Worm (Caenorhabditis elegans): ENCODE measurements around the gene Y38H6C.24.
A peak's percentile ranks its signal among the peaks of the same experiment; 100 is the strongest.

Gene Y38H6C.24

DNA sequence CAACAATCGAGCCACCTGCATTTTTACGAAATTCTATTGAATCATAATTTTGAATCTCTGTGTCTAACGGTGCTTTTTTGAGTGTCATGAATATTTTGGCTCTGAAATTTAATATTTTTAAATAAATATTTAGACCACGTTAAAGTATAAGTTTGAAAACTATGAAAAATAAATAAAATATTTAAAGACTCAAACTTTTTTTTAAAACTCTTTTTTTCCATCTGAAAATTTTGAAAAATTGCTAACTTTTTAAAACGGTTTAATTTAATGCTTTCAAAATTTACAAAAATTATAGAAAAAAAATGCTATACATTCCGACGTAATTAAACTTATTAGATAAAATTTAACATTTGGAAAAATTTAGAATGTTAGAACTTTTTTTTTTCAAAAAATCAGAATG lies 17.9 kb downstream of the Y38H6C.24 start, which contains the start of gene slc-36.3:
TSS of gene slc-36.3 (minus strand) at position 101 of the 400 bp plus-strand sequence.
- no peak for TF ChIP-seq lin-13 (GFP tag; optimal IDR thresholded peaks at IDR 0.05)
- no peak for TF ChIP-seq snpc-4 (tag; optimal IDR thresholded peaks at IDR 0.05)
- no peak for TF ChIP-seq sem-4 (tag; optimal IDR thresholded peaks at IDR 0.05)
- TF ChIP-seq ama-1 (optimal IDR thresholded peaks at IDR 0.05): no peak
- no peak for TF ChIP-seq gmeb-1 (tag; optimal IDR thresholded peaks at IDR 0.05)
- TF ChIP-seq lin-11 (tag; optimal IDR thresholded peaks at IDR 0.05): no peak
- TF ChIP-seq lin-39 (tag; optimal IDR thresholded peaks at IDR 0.05): no peak
- no peak for TF ChIP-seq ceh-16 (tag; optimal IDR thresholded peaks at IDR 0.05)
- no peak for TF ChIP-seq nhr-237 (tag; optimal IDR thresholded peaks at IDR 0.05)
- no peak for TF ChIP-seq nhr-23 (tag; optimal IDR thresholded peaks at IDR 0.05)
- no peak for TF ChIP-seq Y55F3AM.14 (GFP tag; optimal IDR thresholded peaks at IDR 0.05)
- TF ChIP-seq dmd-4 (tag; optimal IDR thresholded peaks at IDR 0.05): no peak
- no peak for TF ChIP-seq F13H6.1 (tag; optimal IDR thresholded peaks at IDR 0.05)
- TF ChIP-seq blmp-1 (tag; optimal IDR thresholded peaks at IDR 0.05; ENCODE audit: insufficient read depth): no peak
- TF ChIP-seq mdl-1 (tag; optimal IDR thresholded peaks at IDR 0.05): no peak
- no peak for TF ChIP-seq nhr-77 (tag; optimal IDR thresholded peaks at IDR 0.05)

DNA sequence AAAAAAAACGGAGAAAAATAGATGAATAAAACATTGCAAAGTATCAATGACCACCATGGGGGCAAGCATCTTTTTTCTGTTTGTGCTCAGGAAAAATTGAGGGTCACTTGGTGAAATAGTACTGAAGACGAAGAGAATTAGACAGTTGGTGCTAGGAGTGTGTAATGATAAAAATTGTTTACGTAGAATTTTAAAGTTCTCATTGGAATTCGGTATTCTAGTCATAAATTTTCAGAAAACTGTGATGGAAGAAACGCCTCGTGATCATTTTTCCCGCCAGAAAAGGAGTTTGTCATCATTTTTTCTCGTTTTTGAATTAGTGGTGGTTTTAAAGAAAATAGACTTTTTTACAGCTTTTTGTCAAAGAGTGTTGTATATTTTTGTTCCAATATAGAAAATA lies 18.4 kb downstream of the Y38H6C.24 start:
- TF ChIP-seq unc-62 (GFP tag; optimal IDR thresholded peaks at IDR 0.05) (no peak), sma-9 (GFP tag; optimal IDR thresholded peaks at IDR 0.05) (no peak), sma-9 (tag; optimal IDR thresholded peaks at IDR 0.05) (no peak), nhr-77 (tag; optimal IDR thresholded peaks at IDR 0.05) (no peak), ceh-16 (tag; optimal IDR thresholded peaks at IDR 0.05) (no peak), dmd-4 (tag; optimal IDR thresholded peaks at IDR 0.05) (no peak), ZK546.5 (tag; optimal IDR thresholded peaks at IDR 0.05) (no peak), nhr-25 (tag; optimal IDR thresholded peaks at IDR 0.05) (no peak), sem-4 (tag; optimal IDR thresholded peaks at IDR 0.05) (no peak), unc-55 (GFP tag; optimal IDR thresholded peaks at IDR 0.05) (no peak), sma-3 (GFP tag; optimal IDR thresholded peaks at IDR 0.05) (no peak), snpc-4 (tag; optimal IDR thresholded peaks at IDR 0.05) (no peak), fos-1 (tag; optimal IDR thresholded peaks at IDR 0.05) (no peak), mdl-1 (tag; optimal IDR thresholded peaks at IDR 0.05) (no peak), gmeb-1 (tag; optimal IDR thresholded peaks at IDR 0.05) (peak; percentile 19), skn-1 (tag; optimal IDR thresholded peaks at IDR 0.05) (peak; percentile 79)

DNA sequence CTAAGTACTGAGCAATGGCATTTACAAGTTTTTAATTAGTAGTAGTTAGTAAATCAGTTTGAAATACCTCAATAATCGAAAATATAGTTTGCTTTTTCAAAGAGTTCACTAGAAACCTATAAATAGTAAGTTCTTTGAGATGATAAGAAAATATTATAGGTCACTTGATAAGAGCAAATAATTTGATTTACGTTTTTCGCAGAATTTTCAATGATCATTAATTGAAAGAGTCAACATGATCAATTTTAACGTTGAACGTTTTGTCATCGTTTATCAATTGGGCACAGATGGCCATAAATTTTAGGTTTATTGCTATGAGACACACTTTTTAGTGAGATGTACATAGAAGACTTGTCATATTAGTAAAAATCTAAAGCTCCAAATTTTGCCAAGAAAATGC lies 19.5 kb downstream of the Y38H6C.24 start:
- TF ChIP-seq blmp-1 (tag; optimal IDR thresholded peaks at IDR 0.05; ENCODE audit: insufficient read depth) (no peak), egl-27 (tag; optimal IDR thresholded peaks at IDR 0.05) (no peak), fos-1 (tag; optimal IDR thresholded peaks at IDR 0.05) (peak; percentile 10)

DNA sequence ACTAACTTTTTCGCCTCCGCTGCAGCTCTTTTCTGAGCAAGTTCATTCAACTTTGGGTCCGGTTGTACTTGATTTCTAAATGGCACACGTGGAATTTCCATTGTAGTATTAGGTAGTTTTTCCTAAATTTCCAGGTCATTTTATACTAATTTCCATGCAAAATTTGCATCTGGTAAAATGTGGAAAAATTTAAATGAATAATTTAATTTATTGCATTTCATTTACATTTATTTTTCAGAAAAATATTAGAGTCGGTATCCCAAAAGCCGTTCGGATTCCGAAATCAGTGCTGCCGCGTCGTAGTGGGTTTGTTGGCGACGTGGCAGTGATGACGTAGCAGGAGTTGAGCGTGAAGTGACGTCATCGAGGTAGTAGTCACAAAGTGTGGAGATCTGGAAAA lies 20.8 kb downstream of the Y38H6C.24 start, which contains the start of gene Y38H6C.18:
TSS of gene Y38H6C.18 (minus strand) at position 101 of the 400 bp plus-strand sequence.
- TF ChIP-seq F13H6.1 (tag; optimal IDR thresholded peaks at IDR 0.05): no peak
- no peak for TF ChIP-seq nhr-12 (tag; optimal IDR thresholded peaks at IDR 0.05)
- TF ChIP-seq nhr-21 (tag; optimal IDR thresholded peaks at IDR 0.05): no peak
- TF ChIP-seq sma-9 (GFP tag; optimal IDR thresholded peaks at IDR 0.05): no peak
- no peak for TF ChIP-seq sma-9 (tag; optimal IDR thresholded peaks at IDR 0.05)
- TF ChIP-seq elt-1 (tag; optimal IDR thresholded peaks at IDR 0.05): no peak
- no peak for TF ChIP-seq ztf-11 (tag; optimal IDR thresholded peaks at IDR 0.05)
- TF ChIP-seq ZK546.5 (tag; optimal IDR thresholded peaks at IDR 0.05): no peak
- TF ChIP-seq mab-5 (tag; optimal IDR thresholded peaks at IDR 0.05): no peak
- TF ChIP-seq skn-1 (tag; optimal IDR thresholded peaks at IDR 0.05): no peak
- no peak for TF ChIP-seq unc-39 (tag; optimal IDR thresholded peaks at IDR 0.05)
- TF ChIP-seq mdl-1 (tag; optimal IDR thresholded peaks at IDR 0.05): no peak
- no peak for TF ChIP-seq nhr-10 (tag; optimal IDR thresholded peaks at IDR 0.05)
- TF ChIP-seq lin-11 (tag; optimal IDR thresholded peaks at IDR 0.05): no peak
- no peak for TF ChIP-seq ztf-4 (tag; optimal IDR thresholded peaks at IDR 0.05)
- no peak for TF ChIP-seq fos-1 (tag; optimal IDR thresholded peaks at IDR 0.05)
- no peak for TF ChIP-seq elt-3 (tag; optimal IDR thresholded peaks at IDR 0.05)
- no peak for TF ChIP-seq nhr-129 (tag; optimal IDR thresholded peaks at IDR 0.05)
- no peak for TF ChIP-seq ztf-1 (GFP tag; conservative IDR thresholded peaks at IDR 0.05)
- no peak for TF ChIP-seq nhr-11 (tag; optimal IDR thresholded peaks at IDR 0.05)

Measured in whole organism, L2 larva.